Worm (Caenorhabditis elegans) whole organism, L4/young adult: ENCODE measurements around the gene T10D4.6.

Experiments
- W03F9.2 ChIP-seq: fragments of 150-350 bp; optimal IDR thresholded peaks from 2 replicates; lab custom pipeline; 2014; ENCODE audit warnings: missing biosample characterization, missing genetic modification characterization
- dao-5 ChIP-seq: sonication (generic microtip); optimal IDR thresholded peaks from 2 replicates; lab custom pipeline; 2016; ENCODE audit warnings: missing genotype, missing genetic modification characterization, moderate library complexity, missing compliant biosample characterization
- him-1 ChIP-seq: sonication (generic microtip); optimal IDR thresholded peaks from 2 replicates; lab custom pipeline; 2016; ENCODE audit warnings: missing genotype, missing genetic modification reagents, missing genetic modification characterization, missing compliant biosample characterization

- TF ChIP-seq him-1 (no peak), dao-5 (tag; lab: Kevin White, UChicago) (no peak), W03F9.2 (tag; lab: Kevin White, UChicago) (no peak)
Observed at ce11 chrII:3170089-3170488, 51.0 kb downstream of the T10D4.6 start, which contains the start of gene fbxc-55.
